Fruit fly (Drosophila melanogaster): ENCODE data around the gene Daxx.

The Daxx gene

dm6 chr2L:6473076-6474037 lies 7.4 kb upstream of the Daxx start, which contains the start of gene mmy (continued):
- TF ChIP-seq Vsx1 (GFP tag; optimal IDR thresholded peaks at IDR 0.05) (no peak), btn (GFP tag; optimal IDR thresholded peaks at IDR 0.05) (peak; percentile 41), CG17359 (tag; optimal IDR thresholded peaks at IDR 0.05) (peak; percentile 56), CG10209 (GFP tag; optimal IDR thresholded peaks at IDR 0.05) (peak; percentile 31), MESR4 (GFP tag; optimal IDR thresholded peaks at IDR 0.05) (peak; percentile 97), vnd (GFP tag; IDR thresholded peaks at IDR 0.05; ENCODE audit: partially characterized antibody) (0 out of 3 replicates have a peak, but pooled peaks have one; percentile 49), CG30431 (GFP tag; optimal IDR thresholded peaks at IDR 0.05) (peak; percentile 3), CG10462 (GFP tag; optimal IDR thresholded peaks at IDR 0.05) (no peak), HLHmδ (GFP tag; optimal IDR thresholded peaks at IDR 0.05) (peak; percentile 72), Xrp1 (GFP tag; IDR thresholded peaks at IDR 0.05) (peak; percentile 45; the same call in 1 of the 2 replicates), sqz (GFP tag; optimal IDR thresholded peaks at IDR 0.05) (peak; percentile 98), CG10543 (GFP tag; optimal IDR thresholded peaks at IDR 0.05) (peak; percentile 94), CG4404 (GFP tag; IDR thresholded peaks at IDR 0.05) (no peak), Chrac-16 (GFP tag; optimal IDR thresholded peaks at IDR 0.05) (no peak), amos (GFP tag; IDR thresholded peaks at IDR 0.05; ENCODE audit: partially characterized antibody) (peak; percentile 30; the same call in 1 of the 2 replicates), Deaf1 (tag; optimal IDR thresholded peaks at IDR 0.05) (peak; percentile 24), zen2 (GFP tag; IDR thresholded peaks at IDR 0.05; ENCODE audit: partially characterized antibody) (no peak), CG17328 (GFP tag; IDR thresholded peaks at IDR 0.05) (peak; percentile 53), CG8089 (GFP tag; optimal IDR thresholded peaks at IDR 0.05) (peak; percentile 4), CG14860 (GFP tag; IDR thresholded peaks at IDR 0.05; ENCODE audit: partially characterized antibody) (peak; percentile 41; the same call in 2 of the 3 replicates), vvl (GFP tag; IDR thresholded peaks at IDR 0.05) (peak; percentile 37), CG12071 (GFP tag; optimal IDR thresholded peaks at IDR 0.05) (no peak), CHES-1-like (GFP tag; optimal IDR thresholded peaks at IDR 0.05) (peak; percentile 79), CG15073 (GFP tag; optimal IDR thresholded peaks at IDR 0.05) (no peak), pnt (GFP tag; optimal IDR thresholded peaks at IDR 0.05) (no peak), CG1529 (GFP tag; optimal IDR thresholded peaks at IDR 0.05) (peak; percentile 6), CG4854 (GFP tag; optimal IDR thresholded peaks at IDR 0.05) (no peak), Hr78 (GFP tag; optimal IDR thresholded peaks at IDR 0.05) (peak in 1 of 2 experiments; percentile 57), CG9932 (GFP tag; IDR thresholded peaks at IDR 0.05) (peak; percentile 5; the same call in 1 of the 2 replicates), tll (GFP tag; optimal IDR thresholded peaks at IDR 0.05) (no peak), Xbp1 (GFP tag; optimal IDR thresholded peaks at IDR 0.05) (peak; percentile 18), CG9817 (tag; optimal IDR thresholded peaks at IDR 0.05) (peak; percentile 6), gfzf (GFP tag; optimal IDR thresholded peaks at IDR 0.05) (peak; percentile 77), Hr51 (GFP tag; optimal IDR thresholded peaks at IDR 0.05) (peak; percentile 15 to 81), sc (optimal IDR thresholded peaks at IDR 0.05) (no peak), sc (GFP tag; optimal IDR thresholded peaks at IDR 0.05) (no peak), CG6689 (GFP tag; IDR thresholded peaks at IDR 0.05) (peak; percentile 48; the same call in 1 of the 2 replicates), seq (GFP tag; IDR thresholded peaks at IDR 0.05) (peak; percentile 27; the same call in 1 of the 2 replicates), Neu2 (GFP tag; optimal IDR thresholded peaks at IDR 0.05; ENCODE audit: borderline replicate concordance) (no peak), ATbp (GFP tag; optimal IDR thresholded peaks at IDR 0.05) (no peak), slbo (GFP tag; IDR thresholded peaks at IDR 0.05) (peak; percentile 21; the same call in 1 of the 2 replicates), CG2116 (GFP tag; optimal IDR thresholded peaks at IDR 0.05) (peak; percentile 38), chn (GFP tag; optimal IDR thresholded peaks at IDR 0.05) (no peak), CG10654 (GFP tag; optimal IDR thresholded peaks at IDR 0.05) (no peak), Oaz (GFP tag; IDR thresholded peaks at IDR 0.05) (no peak), CG11085 (GFP tag; IDR thresholded peaks at IDR 0.05) (no peak), Ptx1 (GFP tag; IDR thresholded peaks at IDR 0.05) (peak; percentile 62)

Measured in whole organism, embryonic.